Fruit fly (Drosophila melanogaster) S2 (cell line): ENCODE measurements around the gene CG6431.

Source experiments
- CG8478 ChIP-seq: fragments of >200 bp; optimal IDR thresholded peaks from 2 replicates; lab custom pipeline; 2018
- CTCF ChIP-seq, 2 experiments: fragments of >200 bp; optimal IDR thresholded peaks; 2 replicates each; lab custom pipeline; 2018

CG6431 gene

dm6 chr2L:10736993-10737756 lies 13.2 kb downstream of the CG6431 start, which contains the start of the genes Vha16-5 and CG12299:
Gene Vha16-5 (minus strand): TSS chr2L:10737043.
Gene CG12299 (plus strand): TSS chr2L:10737345.
- TF ChIP-seq CTCF (optimal IDR thresholded peaks at IDR 0.05; lab: Kevin White, UChicago) (no peak), CG8478 (lab: Kevin White, UChicago) (no peak)

- TF ChIP-seq CTCF (optimal IDR thresholded peaks at IDR 0.05; lab: Kevin White, UChicago), result no peak
- TF ChIP-seq CG8478 (lab: Kevin White, UChicago), result no peak
Observed at dm6 chr2L:10743714-10744113, 19.7 kb downstream of the CG6431 start, which contains the start of gene CG6729. Gene CG6729 (minus strand): TSS chr2L:10743935.

dm6 chr2L:10748218-10748617 lies 24.2 kb downstream of the CG6431 start:
- no peak for TF ChIP-seq CTCF (optimal IDR thresholded peaks at IDR 0.05; lab: Kevin White, UChicago)
- TF ChIP-seq CG8478 (lab: Kevin White, UChicago), result no peak

dm6 chr2L:10749607-10750467 lies 25.8 kb downstream of the CG6431 start:
- TF ChIP-seq CG8478 (lab: Kevin White, UChicago) (no peak), CTCF (optimal IDR thresholded peaks at IDR 0.05; lab: Kevin White, UChicago) (no peak)

- no peak for TF ChIP-seq CG8478 (lab: Kevin White, UChicago)
- no peak for TF ChIP-seq CTCF (optimal IDR thresholded peaks at IDR 0.05; lab: Kevin White, UChicago)
Observed at dm6 chr2L:10750915-10751612, 27.1 kb downstream of the CG6431 start.

- TF ChIP-seq CTCF (optimal IDR thresholded peaks at IDR 0.05; lab: Kevin White, UChicago) (no peak), CG8478 (lab: Kevin White, UChicago) (no peak)
Observed at dm6 chr2L:10751879-10752620, 28.0 kb downstream of the CG6431 start.

- TF ChIP-seq CG8478 (lab: Kevin White, UChicago) (no peak), CTCF (optimal IDR thresholded peaks at IDR 0.05; lab: Kevin White, UChicago) (no peak)
Observed at dm6 chr2L:10752668-10753067, 28.7 kb downstream of the CG6431 start.

dm6 chr2L:10753618-10754017 lies 29.6 kb downstream of the CG6431 start:
- TF ChIP-seq CG8478 (lab: Kevin White, UChicago) (no peak), CTCF (optimal IDR thresholded peaks at IDR 0.05; lab: Kevin White, UChicago) (no peak)

dm6 chr2L:10754599-10754998 lies 30.6 kb downstream of the CG6431 start:
- TF ChIP-seq CTCF (optimal IDR thresholded peaks at IDR 0.05; lab: Kevin White, UChicago) (no peak), CG8478 (lab: Kevin White, UChicago) (no peak)

dm6 chr2L:10756049-10756448 lies 32.0 kb downstream of the CG6431 start, which contains the start of gene CG17124:
Gene CG17124 (minus strand): TSS chr2L:10756325.
- TF ChIP-seq CG8478 (lab: Kevin White, UChicago) (no peak), CTCF (optimal IDR thresholded peaks at IDR 0.05; lab: Kevin White, UChicago) (no peak)

dm6 chr2L:10757038-10757685 lies 33.2 kb downstream of the CG6431 start:
- TF ChIP-seq CTCF (optimal IDR thresholded peaks at IDR 0.05; lab: Kevin White, UChicago) (no peak), CG8478 (lab: Kevin White, UChicago) (no peak)

dm6 chr2L:10759624-10760023 lies 35.6 kb downstream of the CG6431 start:
- TF ChIP-seq CTCF (optimal IDR thresholded peaks at IDR 0.05; lab: Kevin White, UChicago), result no peak
- no peak for TF ChIP-seq CG8478 (lab: Kevin White, UChicago)
